Fruit fly (Drosophila melanogaster) whole organism, embryonic: ENCODE data around the gene CG15382.

Source experiments
- Ada2b ChIP-seq: fragments of 200-800 bp; sonication (Bioruptor generic); IDR thresholded peaks from 2 replicates; pipeline ENCODE4 v1.3.6; 2022; ENCODE audit warnings: missing biosample characterization, missing genetic modification characterization
- Asciz ChIP-seq: fragments of 200-800 bp; sonication (Bioruptor generic); optimal IDR thresholded peaks from 2 replicates; lab custom pipeline; 2017; ENCODE audit warnings: missing biosample characterization, mild to moderate bottlenecking, missing genetic modification characterization, missing genetic modification reagents
- Atf-2 ChIP-seq: fragments of 200-800 bp; sonication (Bioruptor generic); optimal IDR thresholded peaks from 2 replicates; lab custom pipeline; 2016; ENCODE audit warnings: missing biosample characterization, missing genetic modification characterization
- Bgb ChIP-seq: fragments of 200-800 bp; sonication (Bioruptor generic); IDR thresholded peaks from 2 replicates; pipeline ENCODE4 v1.3.6; 2022; ENCODE audit warnings: missing biosample characterization, missing genetic modification characterization; ENCODE audit not compliant: partially characterized antibody
- CG10267 ChIP-seq: fragments of 200-800 bp; sonication (Bioruptor generic); optimal IDR thresholded peaks from 2 replicates; lab custom pipeline; 2018; ENCODE audit warnings: missing biosample characterization, mild to moderate bottlenecking, missing genetic modification characterization, moderate library complexity
- CG10462 ChIP-seq: fragments of 200-800 bp; sonication (Bioruptor generic); optimal IDR thresholded peaks from 2 replicates; lab custom pipeline; 2016; ENCODE audit warnings: missing biosample characterization, missing genetic modification characterization
- CG14860 ChIP-seq: fragments of 200-800 bp; sonication (Bioruptor generic); IDR thresholded peaks from 3 replicates; pipeline ENCODE4 v1.3.6; 2022; ENCODE audit warnings: missing biosample characterization, missing genetic modification characterization; ENCODE audit not compliant: partially characterized antibody
- CG15011 ChIP-seq: fragments of 200-800 bp; sonication (Bioruptor generic); optimal IDR thresholded peaks from 3 replicates; lab custom pipeline; 2018; ENCODE audit warnings: missing biosample characterization, mild to moderate bottlenecking, missing genetic modification characterization
- CG17612 ChIP-seq: fragments of 200-800 bp; sonication (Bioruptor generic); IDR thresholded peaks from 2 replicates; pipeline ENCODE4 v1.3.6; 2022; ENCODE audit warnings: missing biosample characterization, missing genetic modification characterization
- CG18011 ChIP-seq: fragments of 200-800 bp; sonication (Bioruptor generic); optimal IDR thresholded peaks from 2 replicates; lab custom pipeline; 2017; ENCODE audit warnings: missing biosample characterization, missing genetic modification characterization, mild to moderate bottlenecking, moderate library complexity, missing genotype
- CG30431 ChIP-seq: fragments of 200-800 bp; sonication (Bioruptor generic); optimal IDR thresholded peaks from 2 replicates; lab custom pipeline; 2017; ENCODE audit warnings: missing biosample characterization, missing genetic modification characterization
- CG34422 ChIP-seq: fragments of 200-800 bp; sonication (Bioruptor generic); IDR thresholded peaks from 3 replicates; pipeline ENCODE4 v1.3.6; 2022; ENCODE audit warnings: missing biosample characterization, missing genetic modification characterization
- CG4707 ChIP-seq: fragments of 200-800 bp; sonication (Bioruptor generic); optimal IDR thresholded peaks from 2 replicates; lab custom pipeline; 2018; ENCODE audit warnings: missing biosample characterization, mild to moderate bottlenecking, missing genetic modification characterization, moderate library complexity
- CG7745 ChIP-seq: fragments of 200-800 bp; sonication (Bioruptor generic); optimal IDR thresholded peaks from 2 replicates; lab custom pipeline; 2018; ENCODE audit warnings: missing biosample characterization, mild to moderate bottlenecking, missing genetic modification characterization, moderate library complexity
- CG7928 ChIP-seq: fragments of 200-800 bp; sonication (Bioruptor generic); optimal IDR thresholded peaks from 2 replicates; lab custom pipeline; 2017; ENCODE audit warnings: missing biosample characterization, mild to moderate bottlenecking, missing genetic modification characterization
- E2f1 ChIP-seq: fragments of 200-800 bp; sonication (Bioruptor generic); IDR thresholded peaks from 2 replicates; pipeline ENCODE4 v1.3.6; 2022; ENCODE audit warnings: missing biosample characterization, missing genetic modification characterization
- Elba2 ChIP-seq: fragments of 200-800 bp; sonication (Bioruptor generic); optimal IDR thresholded peaks from 3 replicates; lab custom pipeline; 2016; ENCODE audit warnings: missing biosample characterization, missing genetic modification characterization
- GATAe ChIP-seq: fragments of 200-800 bp; sonication (Bioruptor generic); conservative IDR thresholded peaks from 2 replicates; pipeline ENCODE4 v1.3.6; 2022; ENCODE audit warnings: missing biosample characterization, missing genetic modification characterization
- Hr51 ChIP-seq, 2 experiments: fragments of 200-800 bp; sonication (Bioruptor generic); optimal IDR thresholded peaks; 2 replicates in 1 of 2; 3 replicates in 1 of 2; lab custom pipeline; 2016 to 2018; ENCODE audit warnings: missing biosample characterization in 2 of 2, missing genetic modification characterization in 2 of 2, mild to moderate bottlenecking in 1 of 2, moderate library complexity in 1 of 2
- Nf-YC ChIP-seq: fragments of 200-800 bp; optimal IDR thresholded peaks from 3 replicates; lab custom pipeline; 2019; ENCODE audit warnings: missing biosample characterization, mild to moderate bottlenecking, missing genetic modification characterization, moderate library complexity
- Oli ChIP-seq: fragments of 200-800 bp; sonication (Bioruptor generic); optimal IDR thresholded peaks from 2 replicates; lab custom pipeline; 2018; ENCODE audit warnings: missing biosample characterization, mild to moderate bottlenecking, missing genetic modification characterization, moderate library complexity
- Pdp1 ChIP-seq, 2 experiments: fragments of 200-800 bp; sonication (Bioruptor generic); optimal IDR thresholded peaks; 3 replicates each; lab custom pipeline; 2016; ENCODE audit warnings: missing biosample characterization in 2 of 2, missing genetic modification characterization in 2 of 2, mild to moderate bottlenecking in 1 of 2, moderate library complexity in 1 of 2
- Rfx ChIP-seq: fragments of 200-800 bp; sonication (Bioruptor generic); IDR thresholded peaks from 2 replicates; pipeline ENCODE4 v1.3.6; 2022; ENCODE audit warnings: missing biosample characterization, missing genetic modification characterization
- Spps ChIP-seq: fragments of 200-800 bp; sonication (Bioruptor generic); optimal IDR thresholded peaks from 2 replicates; lab custom pipeline; 2018; ENCODE audit warnings: missing biosample characterization, mild to moderate bottlenecking, missing genetic modification characterization
- Sry-δ ChIP-seq: fragments of 200-800 bp; sonication (Bioruptor generic); optimal IDR thresholded peaks from 2 replicates; lab custom pipeline; 2016; ENCODE audit warnings: missing biosample characterization, missing genetic modification characterization
- YL-1 ChIP-seq: fragments of 200-800 bp; sonication (Bioruptor generic); optimal IDR thresholded peaks from 3 replicates; lab custom pipeline; 2017; ENCODE audit warnings: missing biosample characterization, mild to moderate bottlenecking, missing genetic modification characterization
- ab ChIP-seq: fragments of 200-800 bp; sonication (Bioruptor generic); optimal IDR thresholded peaks from 2 replicates; lab custom pipeline; 2016; ENCODE audit warnings: missing biosample characterization, missing genetic modification characterization
- crc ChIP-seq: fragments of 200-800 bp; sonication (Bioruptor generic); optimal IDR thresholded peaks from 2 replicates; lab custom pipeline; 2016; ENCODE audit warnings: missing biosample characterization, missing genetic modification characterization
- dpn ChIP-seq, 2 experiments: fragments of 200-800 bp; sonication (Bioruptor generic); optimal IDR thresholded peaks; 3 replicates each; lab custom pipeline; 2016; ENCODE audit warnings: missing biosample characterization in 2 of 2, missing genetic modification characterization in 2 of 2
- eve ChIP-seq, 2 experiments: fragments of >200 bp; optimal IDR thresholded peaks; 2 replicates each; lab custom pipeline; 2017; ENCODE audit warnings: missing biosample characterization in 2 of 2, missing genetic modification characterization in 2 of 2
- fd102C ChIP-seq: fragments of 200-800 bp; sonication (Bioruptor generic); optimal IDR thresholded peaks from 2 replicates; lab custom pipeline; 2018; ENCODE audit warnings: missing biosample characterization, mild to moderate bottlenecking, missing genetic modification characterization, moderate library complexity
- gro ChIP-seq: fragments of 200-800 bp; sonication (Bioruptor generic); optimal IDR thresholded peaks from 2 replicates; lab custom pipeline; 2016; ENCODE audit warnings: missing biosample characterization, missing genetic modification characterization
- hkb ChIP-seq, 2 experiments: fragments of 200-800 bp in 1 of 2; fragments of >200 bp in 1 of 2; sonication (Bioruptor generic) in 1 of 2; IDR thresholded peaks in 1 of 2; optimal IDR thresholded peaks in 1 of 2; 2 replicates each; pipeline versions ENCODE4 v1.3.6 to Lab custom; 2017 to 2022; ENCODE audit warnings: missing biosample characterization in 1 of 2, missing genetic modification characterization in 1 of 2
- ind ChIP-seq: fragments of 200-800 bp; sonication (Bioruptor generic); optimal IDR thresholded peaks from 3 replicates; lab custom pipeline; 2016; ENCODE audit warnings: missing biosample characterization, missing genetic modification characterization
- kah ChIP-seq: fragments of 200-800 bp; sonication (Bioruptor generic); optimal IDR thresholded peaks from 2 replicates; lab custom pipeline; 2018; ENCODE audit warnings: missing biosample characterization, mild to moderate bottlenecking, missing genetic modification characterization
- ken ChIP-seq: fragments of 200-800 bp; sonication (Bioruptor generic); IDR thresholded peaks from 3 replicates; pipeline ENCODE4 v1.3.6; 2022; ENCODE audit warnings: missing biosample characterization, missing genetic modification characterization
- knrl ChIP-seq: fragments of 200-800 bp; sonication (Bioruptor generic); IDR thresholded peaks from 3 replicates; pipeline ENCODE4 v1.3.6; 2022; ENCODE audit warnings: missing biosample characterization, missing genetic modification characterization; ENCODE audit not compliant: partially characterized antibody
- lilli ChIP-seq: fragments of 200-800 bp; sonication (Bioruptor generic); optimal IDR thresholded peaks from 3 replicates; lab custom pipeline; 2016; ENCODE audit warnings: missing biosample characterization, missing genetic modification characterization
- nmo ChIP-seq: fragments of 200-800 bp; sonication (Bioruptor generic); optimal IDR thresholded peaks from 2 replicates; lab custom pipeline; 2018; ENCODE audit warnings: missing biosample characterization, mild to moderate bottlenecking, missing genetic modification characterization, moderate library complexity
- org-1 ChIP-seq: fragments of 200-800 bp; sonication (Bioruptor generic); optimal IDR thresholded peaks from 2 replicates; lab custom pipeline; 2017; ENCODE audit warnings: missing biosample characterization, missing genetic modification characterization
- ranshi ChIP-seq: fragments of 200-800 bp; sonication (Bioruptor generic); IDR thresholded peaks from 2 replicates; pipeline ENCODE4 v1.3.6; 2022; ENCODE audit warnings: missing biosample characterization, missing genetic modification characterization
- sd ChIP-seq: fragments of 200-800 bp; sonication (Bioruptor generic); optimal IDR thresholded peaks from 3 replicates; lab custom pipeline; 2018; ENCODE audit warnings: missing biosample characterization, mild to moderate bottlenecking, missing genetic modification characterization, moderate library complexity
- sens-2 ChIP-seq: fragments of 200-800 bp; sonication (Bioruptor generic); IDR thresholded peaks from 2 replicates; pipeline ENCODE4 v1.3.6; 2022; ENCODE audit warnings: missing biosample characterization, missing genetic modification characterization
- seq ChIP-seq: fragments of 200-800 bp; sonication (Bioruptor generic); IDR thresholded peaks from 2 replicates; pipeline ENCODE4 v1.3.6; 2022; ENCODE audit warnings: missing biosample characterization, missing genetic modification characterization
- slp2 ChIP-seq: fragments of 200-800 bp; sonication (Bioruptor generic); optimal IDR thresholded peaks from 2 replicates; lab custom pipeline; 2016; ENCODE audit warnings: missing biosample characterization, missing genetic modification characterization
- tgo ChIP-seq: fragments of 200-800 bp; sonication (Bioruptor generic); IDR thresholded peaks from 3 replicates; pipeline ENCODE4 v1.3.6; 2022; ENCODE audit warnings: missing biosample characterization, missing genetic modification characterization
- trem ChIP-seq: fragments of 200-800 bp; optimal IDR thresholded peaks from 3 replicates; lab custom pipeline; 2019; ENCODE audit warnings: missing biosample characterization, mild to moderate bottlenecking, missing genetic modification characterization, moderate library complexity
- tup ChIP-seq: fragments of 200-800 bp; sonication (Bioruptor generic); optimal IDR thresholded peaks from 2 replicates; lab custom pipeline; 2016; ENCODE audit warnings: missing biosample characterization, mild to moderate bottlenecking, missing genetic modification characterization, moderate library complexity

The CG15382 gene

dm6 chr2L:2130157-2130987, 25.2 kb upstream of the CG15382 start, which contains the start of gene Glyp (continued):
- TF ChIP-seq dpn (GFP tag; optimal IDR thresholded peaks at IDR 0.05; lab: Kevin White, UChicago) = peak; percentile 61 to 96
- peak; percentile 98 for TF ChIP-seq org-1 (GFP tag; lab: Kevin White, UChicago)
- TF ChIP-seq Oli (tag; lab: Kevin White, UChicago) = peak; percentile 98
- TF ChIP-seq Pdp1 (GFP tag; optimal IDR thresholded peaks at IDR 0.05; lab: Kevin White, UChicago) = peak; percentile 73 to 82
- TF ChIP-seq CG7745 (tag; lab: Kevin White, UChicago) = no peak
- TF ChIP-seq sens-2 (GFP tag; lab: Robert Waterston, UW) = peak; percentile 82
- TF ChIP-seq kah (GFP tag; lab: Kevin White, UChicago) = peak; percentile 77
- peak; percentile 96 for TF ChIP-seq CG15011
- TF ChIP-seq trem (tag; lab: Kevin White, UChicago) = peak; percentile 98
- TF ChIP-seq seq (GFP tag; lab: Robert Waterston, UW) = peak; percentile 94
- peak; percentile 59 for TF ChIP-seq gro (GFP tag; lab: Kevin White, UChicago)
- peak; percentile 97 for TF ChIP-seq Asciz (GFP tag; lab: Kevin White, UChicago)
- TF ChIP-seq Hr51 (GFP tag; optimal IDR thresholded peaks at IDR 0.05; lab: Kevin White, UChicago) = peak; percentile 85 to 99
- TF ChIP-seq YL-1 (GFP tag; lab: Kevin White, UChicago) = peak; percentile 96
- TF ChIP-seq GATAe (GFP tag; lab: Robert Waterston, UW) = peak; percentile 93
- peak; percentile 26 for TF ChIP-seq fd102C (GFP tag; lab: Kevin White, UChicago)
- TF ChIP-seq ind = peak; percentile 95
- TF ChIP-seq Spps = peak; percentile 91
- TF ChIP-seq CG17612 (GFP tag; lab: Robert Waterston, UW) = peak; percentile 91
- no peak for TF ChIP-seq CG14860 (GFP tag; lab: Robert Waterston, UW)
- peak; percentile 95 for TF ChIP-seq CG34422 (GFP tag; lab: Robert Waterston, UW)
- peak; percentile 95 for TF ChIP-seq E2f1 (GFP tag; lab: Robert Waterston, UW)
- TF ChIP-seq Atf-2 (GFP tag; lab: Kevin White, UChicago) = peak; percentile 62
- peak; percentile 90 for TF ChIP-seq tup
- TF ChIP-seq Nf-YC (tag; lab: Kevin White, UChicago) = peak; percentile 92
- TF ChIP-seq sd (tag; lab: Kevin White, UChicago) = peak; percentile 92
- peak; percentile 36; the same call in 1 of the 2 replicates for TF ChIP-seq Bgb (GFP tag; lab: Robert Waterston, UW)
- peak; percentile 94 for TF ChIP-seq ranshi (GFP tag; lab: Robert Waterston, UW)
- TF ChIP-seq lilli (GFP tag; lab: Kevin White, UChicago) = peak; percentile 95
- TF ChIP-seq nmo (GFP tag; lab: Kevin White, UChicago) = peak; percentile 97
- TF ChIP-seq CG10267 = peak; percentile 92
- peak; percentile 80 for TF ChIP-seq CG7928 (GFP tag; lab: Kevin White, UChicago)
- TF ChIP-seq CG30431 (GFP tag; lab: Kevin White, UChicago) = peak; percentile 91
- TF ChIP-seq hkb (optimal IDR thresholded peaks at IDR 0.05; lab: Kevin White, UChicago) = no peak
- TF ChIP-seq hkb (GFP tag; IDR thresholded peaks at IDR 0.05; lab: Robert Waterston, UW) = peak; percentile 97
- peak; percentile 96 for TF ChIP-seq tgo (GFP tag; lab: Robert Waterston, UW)
- peak; percentile 10 for TF ChIP-seq crc (GFP tag; lab: Kevin White, UChicago)
- 0 out of 3 replicates have a peak, but pooled peaks have one; percentile 24 for TF ChIP-seq knrl
- TF ChIP-seq CG10462 (GFP tag; lab: Kevin White, UChicago) = peak; percentile 92
- peak; percentile 65 for TF ChIP-seq ab (GFP tag; lab: Kevin White, UChicago)
- TF ChIP-seq Rfx = peak; percentile 97
- TF ChIP-seq slp2 = peak; percentile 68
- peak; percentile 25 for TF ChIP-seq Sry-δ (GFP tag; lab: Kevin White, UChicago)
- peak; percentile 94 for TF ChIP-seq Ada2b
- peak; percentile 88 for TF ChIP-seq ken (GFP tag; lab: Robert Waterston, UW)
- TF ChIP-seq Elba2 = peak; percentile 53
- peak; percentile 91 for TF ChIP-seq CG18011 (GFP tag; lab: Kevin White, UChicago)
- no peak for TF ChIP-seq eve (GFP tag; optimal IDR thresholded peaks at IDR 0.05; lab: Kevin White, UChicago)
- peak; percentile 99 for TF ChIP-seq CG4707 (GFP tag; lab: Kevin White, UChicago)
